Worm (Caenorhabditis elegans): ENCODE results near the gene nhr-178.

DNA sequence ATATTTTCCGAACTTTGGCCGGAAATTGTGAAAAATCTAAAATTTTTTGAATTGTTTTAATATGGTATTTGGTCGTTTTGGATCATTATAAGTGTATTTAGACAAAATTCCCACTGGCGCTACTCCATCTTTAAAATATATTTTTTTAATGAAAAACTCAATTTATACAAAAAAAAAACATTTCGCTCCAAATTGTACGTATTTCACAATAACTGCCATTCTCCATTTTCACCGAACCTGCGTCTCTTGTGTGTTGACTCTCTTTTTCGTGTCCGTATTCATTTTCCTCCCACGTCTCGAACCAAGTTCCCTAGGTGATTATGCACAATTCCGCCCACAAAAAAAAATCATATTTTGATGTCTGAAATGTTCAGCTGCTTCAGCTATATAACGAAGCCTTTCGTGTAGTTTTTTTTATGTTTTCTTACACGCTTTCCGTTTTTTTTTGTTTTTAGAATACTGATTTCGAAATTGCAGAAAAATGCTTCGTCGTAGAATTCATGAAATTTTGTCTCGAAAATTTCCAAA lies 7.1 kb downstream of the nhr-178 start, which contains the start of gene F16B4.2:
- TF ChIP-seq lsy-2 (tag; optimal IDR thresholded peaks at IDR 0.05) = no peak
- TF ChIP-seq nhr-12 (tag; optimal IDR thresholded peaks at IDR 0.05) = no peak
- no peak for TF ChIP-seq nhr-11 (tag; optimal IDR thresholded peaks at IDR 0.05)
- no peak for TF ChIP-seq egl-27 (tag; optimal IDR thresholded peaks at IDR 0.05)
- no peak for TF ChIP-seq aly-2 (tag; optimal IDR thresholded peaks at IDR 0.05)
- TF ChIP-seq nhr-23 (tag; optimal IDR thresholded peaks at IDR 0.05) = no peak
- TF ChIP-seq unc-39 (tag; optimal IDR thresholded peaks at IDR 0.05) = no peak
- TF ChIP-seq R02D3.7 (tag; optimal IDR thresholded peaks at IDR 0.05) = no peak
- no peak for TF ChIP-seq ceh-82 (tag; optimal IDR thresholded peaks at IDR 0.05)
